Worm (Caenorhabditis elegans): ENCODE results near the gene rmd-6.

DNA sequence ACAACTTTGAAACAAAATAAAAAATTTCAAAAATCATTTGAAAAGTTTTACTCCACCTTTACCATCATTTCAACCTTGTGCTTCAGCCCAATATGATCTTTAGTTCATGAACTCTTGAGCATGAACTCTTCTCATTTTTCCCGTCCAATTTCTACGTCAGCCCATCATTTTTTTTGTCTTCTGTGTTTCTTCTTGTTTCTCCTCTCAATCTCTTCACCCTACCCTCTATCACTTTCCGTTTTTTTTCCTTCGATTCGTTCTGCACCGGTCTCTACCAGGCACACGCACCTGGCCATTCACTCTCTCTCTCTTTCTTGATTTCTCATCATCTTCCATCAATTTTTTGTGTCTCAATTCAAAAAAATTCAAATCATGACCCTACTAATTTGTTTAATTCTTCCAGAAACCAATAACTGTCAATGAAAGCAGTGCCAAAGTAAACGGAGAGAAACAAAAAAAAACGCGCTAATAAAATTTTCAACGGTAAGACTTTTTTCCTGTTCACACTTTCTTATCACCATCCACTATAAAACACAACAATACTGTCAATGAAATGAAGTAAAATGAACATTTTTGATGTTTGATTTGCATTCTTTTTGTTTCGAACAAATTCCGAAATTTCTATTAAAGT, 14.4 kb downstream of the rmd-6 start, which contains the start of gene pygo-1:
- TF ChIP-seq nhr-76 (tag; optimal IDR thresholded peaks at IDR 0.05) (no peak), irx-1 (tag; optimal IDR thresholded peaks at IDR 0.05) (no peak), nhr-84 (tag; optimal IDR thresholded peaks at IDR 0.05) (no peak), ama-1 (optimal IDR thresholded peaks at IDR 0.05) (no peak), jun-1 (tag; optimal IDR thresholded peaks at IDR 0.05) (no peak), tbx-2 (tag; optimal IDR thresholded peaks at IDR 0.05) (no peak)
